Worm (Caenorhabditis elegans): ENCODE results near the gene F44G4.3.
A peak's percentile ranks its signal among the peaks of the same experiment; 100 is the strongest.

Gene F44G4.3

ce11 chrII:8959081-8959480 lies 38.4 kb downstream of the F44G4.3 start (continued):
- no peak for TF ChIP-seq unc-62 (GFP tag; optimal IDR thresholded peaks at IDR 0.05)

ce11 chrII:8956896-8957295 lies 40.6 kb downstream of the F44G4.3 start:
- TF ChIP-seq lin-13 (GFP tag; optimal IDR thresholded peaks at IDR 0.05) (no peak), lin-14 (GFP tag; optimal IDR thresholded peaks at IDR 0.05) (peak; percentile 61), C04F5.9 (tag; optimal IDR thresholded peaks at IDR 0.05) (no peak), mab-9 (GFP tag; IDR thresholded peaks at IDR 0.05) (no peak), dpl-1 (GFP tag; optimal IDR thresholded peaks at IDR 0.05) (no peak), unc-130 (tag; optimal IDR thresholded peaks at IDR 0.05) (no peak), ces-1 (GFP tag; optimal IDR thresholded peaks at IDR 0.05) (peak; percentile 6), dsc-1 (tag; optimal IDR thresholded peaks at IDR 0.05) (no peak), elt-2 (tag; optimal IDR thresholded peaks at IDR 0.05) (no peak), rnt-1 (tag; optimal IDR thresholded peaks at IDR 0.05) (no peak), nhr-76 (tag; optimal IDR thresholded peaks at IDR 0.05) (no peak), mep-1 (tag; optimal IDR thresholded peaks at IDR 0.05) (no peak), nhr-47 (tag; optimal IDR thresholded peaks at IDR 0.05) (peak; percentile 3)

ce11 chrII:8953703-8954102 lies 43.8 kb downstream of the F44G4.3 start:
- TF ChIP-seq fkh-8 (tag; optimal IDR thresholded peaks at IDR 0.05) (no peak), blmp-1 (tag; optimal IDR thresholded peaks at IDR 0.05) (peak; percentile 85)

- TF ChIP-seq lin-14 (GFP tag; optimal IDR thresholded peaks at IDR 0.05) = peak; percentile 29
- no peak for TF ChIP-seq nhr-19 (GFP tag; conservative IDR thresholded peaks at IDR 0.05)
- TF ChIP-seq zip-4 (GFP tag; optimal IDR thresholded peaks at IDR 0.05) = no peak
- peak; percentile 65 for TF ChIP-seq unc-86 (tag; optimal IDR thresholded peaks at IDR 0.05)
- TF ChIP-seq sptf-1 (tag; optimal IDR thresholded peaks at IDR 0.05) = no peak
These were observed 46.2 kb downstream of the F44G4.3 start for ce11 chrII:8951270-8951669.

ce11 chrII:8948640-8949039 lies 48.8 kb downstream of the F44G4.3 start:
- TF ChIP-seq dsc-1 (tag; optimal IDR thresholded peaks at IDR 0.05) (peak; percentile 54), fkh-10 (GFP tag; optimal IDR thresholded peaks at IDR 0.05) (peak; percentile 34), efl-1 (optimal IDR thresholded peaks at IDR 0.05) (no peak), efl-1 (GFP tag; optimal IDR thresholded peaks at IDR 0.05 in 1 of 2) (no peak), lin-14 (GFP tag; optimal IDR thresholded peaks at IDR 0.05) (peak; percentile 30), pqm-1 (tag; optimal IDR thresholded peaks at IDR 0.05) (no peak)

- TF ChIP-seq C34B4.2 (tag; optimal IDR thresholded peaks at IDR 0.05) (no peak), elt-2 (tag; optimal IDR thresholded peaks at IDR 0.05) (no peak), vab-15 (tag; optimal IDR thresholded peaks at IDR 0.05) (no peak), ceh-8 (GFP tag; optimal IDR thresholded peaks at IDR 0.05) (no peak), Y116A8C.19 (tag; optimal IDR thresholded peaks at IDR 0.05; ENCODE audit: borderline replicate concordance) (no peak), dpl-1 (GFP tag; optimal IDR thresholded peaks at IDR 0.05) (no peak), grh-1 (GFP tag; IDR thresholded peaks at IDR 0.05) (no peak), zag-1 (tag; optimal IDR thresholded peaks at IDR 0.05) (no peak)
These were observed 50.1 kb downstream of the F44G4.3 start, which contains the start of gene cutl-15 for ce11 chrII:8947391-8947790. TSS of gene cutl-15 (minus strand) at chrII:8947688.
